Worm (Caenorhabditis elegans): ENCODE results near the gene F13B12.7.

ce11 chrIV:10398244-10398643 lies 45.4 kb upstream of the F13B12.7 start:
- TF ChIP-seq tab-1 (GFP tag; IDR thresholded peaks at IDR 0.05) (no peak), T22C8.4 (GFP tag; IDR thresholded peaks at IDR 0.05) (no peak), ztf-29 (GFP tag; IDR thresholded peaks at IDR 0.05) (no peak), flt-1 (GFP tag; IDR thresholded peaks at IDR 0.05) (no peak), ztf-23 (GFP tag; IDR thresholded peaks at IDR 0.05) (no peak), klf-2 (GFP tag; conservative IDR thresholded peaks at IDR 0.05) (no peak), ref-1 (GFP tag; conservative IDR thresholded peaks at IDR 0.05) (no peak)

All from whole organism, midembryonic.